Worm (Caenorhabditis elegans): ENCODE results near the gene Y54F10BM.13.

ce11 chrIII:2280569-2280968 is 50.3 kb downstream of the Y54F10BM.13 start, which contains the start of gene Y54F10BM.22:
- TF ChIP-seq elt-1 (tag; optimal IDR thresholded peaks at IDR 0.05; ENCODE audit: borderline replicate concordance, insufficient read depth) (no peak), ztf-11 (tag; optimal IDR thresholded peaks at IDR 0.05) (no peak), hlh-1 (tag; optimal IDR thresholded peaks at IDR 0.05) (no peak), unc-39 (tag; optimal IDR thresholded peaks at IDR 0.05) (no peak)

Measured in whole organism, mixed stage, embryonic.